Worm (Caenorhabditis elegans) whole organism, young adult: ENCODE results near the gene ZK353.2.

Experiments used
- C17E4.6 ChIP-seq: fragments of 200-800 bp; sonication (Bioruptor generic); IDR thresholded peaks from 2 replicates; pipeline ENCODE4 v1.3.6; 2022; ENCODE audit warnings: missing genetic modification reagents, missing genetic modification characterization, missing compliant biosample characterization
- F49E8.2 ChIP-seq: sonication (generic microtip); optimal IDR thresholded peaks from 3 replicates; lab custom pipeline; 2017; ENCODE audit warnings: missing genetic modification characterization, mild to moderate bottlenecking, missing compliant biosample characterization, antibody characterized with exemption, moderate library complexity; ENCODE audit not compliant: insufficient read depth
- ama-1 ChIP-seq, 3 experiments: fragments of 150-350 bp in 1 of 3; sonication (generic microtip) in 2 of 3; optimal IDR thresholded peaks; 2 replicates each; lab custom pipeline; 2014 to 2018; ENCODE audit warnings: missing biosample characterization in 2 of 3, missing genetic modification characterization in 2 of 3, missing genetic modification reagents in 2 of 3
- ccch-3 ChIP-seq: fragments of 200-800 bp; sonication (Bioruptor generic); optimal IDR thresholded peaks from 2 replicates; lab custom pipeline; 2018; ENCODE audit warnings: mild to moderate bottlenecking, missing genetic modification characterization, missing compliant biosample characterization
- let-526 ChIP-seq: fragments of 200-800 bp; sonication (Bioruptor generic); IDR thresholded peaks from 2 replicates; pipeline ENCODE4 v1.3.6; 2022; ENCODE audit warnings: missing genetic modification reagents, missing genetic modification characterization, missing compliant biosample characterization
- lin-40 ChIP-seq: sonication (generic microtip); optimal IDR thresholded peaks from 2 replicates; lab custom pipeline; 2016; ENCODE audit warnings: missing genetic modification characterization, mild to moderate bottlenecking, missing compliant biosample characterization, missing genotype, missing genetic modification reagents
- lsl-1 ChIP-seq: fragments of 200-800 bp; sonication (Bioruptor generic); optimal IDR thresholded peaks from 2 replicates; lab custom pipeline; 2018; ENCODE audit warnings: mild to moderate bottlenecking, missing genetic modification characterization, moderate library complexity, missing compliant biosample characterization
- mes-4 ChIP-seq: sonication (generic microtip); optimal IDR thresholded peaks from 2 replicates; lab custom pipeline; 2016; ENCODE audit warnings: missing genotype, missing genetic modification characterization, missing compliant biosample characterization
- nfya-1 ChIP-seq: sonication (generic microtip); optimal IDR thresholded peaks from 2 replicates; lab custom pipeline; 2017; ENCODE audit warnings: antibody characterized with exemption, missing compliant biosample characterization, missing genetic modification characterization, borderline replicate concordance; ENCODE audit not compliant: insufficient read depth
- snpc-1.3 ChIP-seq: sonication (generic microtip); optimal IDR thresholded peaks from 2 replicates; lab custom pipeline; 2017; ENCODE audit warnings: missing genetic modification characterization, mild to moderate bottlenecking, missing compliant biosample characterization, antibody characterized with exemption, moderate library complexity, missing genotype, missing genetic modification reagents; ENCODE audit not compliant: insufficient read depth
- snpc-4 ChIP-seq, 5 experiments: fragments of 150-350 bp in 1 of 5; sonication (generic microtip) in 4 of 5; optimal IDR thresholded peaks; 2 replicates each; lab custom pipeline; 2014 to 2018; ENCODE audit warnings: missing genetic modification characterization in 5 of 5, missing biosample characterization in 3 of 5, antibody characterized with exemption in 2 of 5, mild to moderate bottlenecking in 2 of 5, missing compliant biosample characterization in 2 of 5, missing genotype in 2 of 5, moderate library complexity in 2 of 5, missing genetic modification reagents in 1 of 5
- somi-1 ChIP-seq: fragments of 200-800 bp; sonication (Bioruptor generic); optimal IDR thresholded peaks from 2 replicates; lab custom pipeline; 2018; ENCODE audit warnings: mild to moderate bottlenecking, missing genetic modification characterization, missing compliant biosample characterization
- xnd-1 ChIP-seq: sonication (generic microtip); optimal IDR thresholded peaks from 2 replicates; lab custom pipeline; 2016; ENCODE audit warnings: missing genotype, missing genetic modification reagents, missing genetic modification characterization, missing compliant biosample characterization
- ztf-28 ChIP-seq: fragments of 200-800 bp; sonication (Bioruptor generic); IDR thresholded peaks from 2 replicates; pipeline ENCODE4 v1.3.6; 2022; ENCODE audit warnings: missing genetic modification reagents, missing genetic modification characterization, missing compliant biosample characterization

- TF ChIP-seq somi-1 (no peak), C17E4.6 (no peak), ccch-3 (GFP tag; lab: Kevin White, UChicago) (no peak), lin-40 (tag; lab: Kevin White, UChicago) (no peak), let-526 (no peak), xnd-1 (no peak), snpc-4 (GFP tag; optimal IDR thresholded peaks at IDR 0.05; lab: Kevin White, UChicago) (no peak), snpc-4 (tag; optimal IDR thresholded peaks at IDR 0.05; lab: Kevin White, UChicago) (no peak), mes-4 (tag; lab: Kevin White, UChicago) (no peak), snpc-1.3 (tag; lab: Kevin White, UChicago) (no peak), ztf-28 (no peak), ama-1 (optimal IDR thresholded peaks at IDR 0.05; lab: Kevin White, UChicago) (no peak), ama-1 (GFP tag; optimal IDR thresholded peaks at IDR 0.05; lab: Kevin White, UChicago) (no peak), nfya-1 (tag; lab: Kevin White, UChicago) (no peak), lsl-1 (GFP tag; lab: Kevin White, UChicago) (no peak), F49E8.2 (tag; lab: Kevin White, UChicago) (no peak)
Measured at ce11 chrIII:8394374-8395302, 3.9 kb upstream of the ZK353.2 start, which contains the start of gene ZK353.10.
